Worm (Caenorhabditis elegans) whole organism, late embryonic: ENCODE results near the gene T02C1.2.

Experiments
- C08G9.2 ChIP-seq: sonication (generic microtip); optimal IDR thresholded peaks from 2 replicates; lab custom pipeline; 2016; ENCODE audit warnings: mild to moderate bottlenecking, missing genetic modification characterization, moderate library complexity, missing compliant biosample characterization
- F13H6.1 ChIP-seq: sonication (generic microtip); optimal IDR thresholded peaks from 2 replicates; lab custom pipeline; 2016; ENCODE audit warnings: missing genetic modification characterization, missing compliant biosample characterization
- K02D7.2 ChIP-seq: sonication (generic microtip); optimal IDR thresholded peaks from 2 replicates; lab custom pipeline; 2017; ENCODE audit warnings: mild to moderate bottlenecking, missing genetic modification characterization, missing compliant biosample characterization
- Y22D7AL.16 ChIP-seq: sonication (generic microtip); optimal IDR thresholded peaks from 2 replicates; lab custom pipeline; 2016; ENCODE audit warnings: missing genetic modification characterization, missing compliant biosample characterization
- ahr-1 ChIP-seq: sonication (generic microtip); optimal IDR thresholded peaks from 2 replicates; lab custom pipeline; 2016; ENCODE audit warnings: missing genetic modification characterization, missing compliant biosample characterization
- ceh-2 ChIP-seq: sonication (generic microtip); optimal IDR thresholded peaks from 2 replicates; lab custom pipeline; 2016; ENCODE audit warnings: missing genotype, missing genetic modification characterization, missing compliant biosample characterization
- ceh-22 ChIP-seq: sonication (generic microtip); optimal IDR thresholded peaks from 2 replicates; lab custom pipeline; 2017; ENCODE audit warnings: missing biosample characterization, missing genetic modification characterization
- ceh-24 ChIP-seq: sonication (generic microtip); optimal IDR thresholded peaks from 2 replicates; lab custom pipeline; 2016; ENCODE audit warnings: mild to moderate bottlenecking, missing genetic modification characterization, missing compliant biosample characterization
- ceh-45 ChIP-seq: fragments of 200-800 bp; sonication (Bioruptor generic); IDR thresholded peaks from 2 replicates; pipeline ENCODE4 v1.3.6; 2022; ENCODE audit warnings: missing genetic modification reagents, missing genetic modification characterization, missing compliant biosample characterization
- ceh-48 ChIP-seq: sonication (generic microtip); optimal IDR thresholded peaks from 2 replicates; lab custom pipeline; 2016; ENCODE audit warnings: missing genetic modification characterization, inconsistent platforms, missing compliant biosample characterization
- ceh-9 ChIP-seq: sonication (generic microtip); optimal IDR thresholded peaks from 2 replicates; lab custom pipeline; 2016; ENCODE audit warnings: mild to moderate bottlenecking, missing genetic modification characterization, inconsistent platforms, missing compliant biosample characterization
- che-1 ChIP-seq: sonication (generic microtip); optimal IDR thresholded peaks from 2 replicates; lab custom pipeline; 2016; ENCODE audit warnings: mild to moderate bottlenecking, missing genetic modification characterization, missing compliant biosample characterization
- dmd-4 ChIP-seq: sonication (generic microtip); optimal IDR thresholded peaks from 2 replicates; lab custom pipeline; 2016; ENCODE audit warnings: borderline replicate concordance, missing genetic modification characterization, missing compliant biosample characterization
- dve-1 ChIP-seq: sonication (generic microtip); optimal IDR thresholded peaks from 2 replicates; lab custom pipeline; 2017; ENCODE audit warnings: antibody characterized with exemption, mild to moderate bottlenecking, missing genetic modification characterization, missing compliant biosample characterization
- eyg-1 ChIP-seq: sonication (generic microtip); optimal IDR thresholded peaks from 2 replicates; lab custom pipeline; 2016; ENCODE audit warnings: missing genotype, missing genetic modification characterization, missing compliant biosample characterization
- fkh-6 ChIP-seq: sonication (generic microtip); optimal IDR thresholded peaks from 2 replicates; lab custom pipeline; 2016; ENCODE audit warnings: missing genetic modification characterization, missing compliant biosample characterization
- gmeb-2 ChIP-seq: sonication (generic microtip); optimal IDR thresholded peaks from 2 replicates; lab custom pipeline; 2016; ENCODE audit warnings: missing genetic modification characterization, inconsistent platforms, missing compliant biosample characterization
- hlh-15 ChIP-seq: sonication (generic microtip); optimal IDR thresholded peaks from 2 replicates; lab custom pipeline; 2016; ENCODE audit warnings: missing genetic modification characterization, missing compliant biosample characterization
- hlh-30 ChIP-seq: sonication (generic microtip); optimal IDR thresholded peaks from 2 replicates; lab custom pipeline; 2017; ENCODE audit warnings: antibody characterized with exemption, missing genetic modification characterization, missing compliant biosample characterization; ENCODE audit not compliant: insufficient read depth
- lim-6 ChIP-seq: sonication (generic microtip); optimal IDR thresholded peaks from 2 replicates; lab custom pipeline; 2016; ENCODE audit warnings: missing genetic modification characterization, missing compliant biosample characterization
- lin-11 ChIP-seq: fragments of 200-800 bp; sonication (Bioruptor generic); optimal IDR thresholded peaks from 2 replicates; lab custom pipeline; 2018; ENCODE audit warnings: mild to moderate bottlenecking, missing genetic modification characterization, missing compliant biosample characterization
- madf-2 ChIP-seq: sonication (generic microtip); optimal IDR thresholded peaks from 2 replicates; lab custom pipeline; 2017; ENCODE audit warnings: missing genetic modification characterization, missing compliant biosample characterization
- mec-3 ChIP-seq: sonication (generic microtip); optimal IDR thresholded peaks from 2 replicates; lab custom pipeline; 2016; ENCODE audit warnings: borderline replicate concordance, missing genetic modification characterization, missing compliant biosample characterization
- nfya-1 ChIP-seq: sonication (generic microtip); optimal IDR thresholded peaks from 2 replicates; lab custom pipeline; 2017; ENCODE audit warnings: missing genetic modification characterization, mild to moderate bottlenecking, missing compliant biosample characterization, antibody characterized with exemption, moderate library complexity
- nhr-11 ChIP-seq: fragments of 150-350 bp; optimal IDR thresholded peaks from 2 replicates; lab custom pipeline; 2014; ENCODE audit warnings: missing biosample characterization, missing genetic modification characterization
- nhr-232 ChIP-seq: sonication (generic microtip); optimal IDR thresholded peaks from 2 replicates; lab custom pipeline; 2016; ENCODE audit warnings: missing genetic modification characterization, missing compliant biosample characterization
- pag-3 ChIP-seq: sonication (generic microtip); optimal IDR thresholded peaks from 2 replicates; lab custom pipeline; 2016; ENCODE audit warnings: missing compliant biosample characterization, missing genetic modification characterization, borderline replicate concordance
- pat-9 ChIP-seq: fragments of 200-800 bp; sonication (Bioruptor generic); optimal IDR thresholded peaks from 2 replicates; lab custom pipeline; 2018; ENCODE audit warnings: mild to moderate bottlenecking, missing genetic modification characterization, moderate library complexity, missing compliant biosample characterization
- pax-1 ChIP-seq: fragments of 150-350 bp; optimal IDR thresholded peaks from 2 replicates; lab custom pipeline; 2014; ENCODE audit warnings: missing biosample characterization, missing genetic modification characterization
- pqm-1 ChIP-seq: sonication (generic microtip); optimal IDR thresholded peaks from 2 replicates; lab custom pipeline; 2016; ENCODE audit warnings: missing genetic modification characterization, missing compliant biosample characterization
- pros-1 ChIP-seq: fragments of 150-350 bp; optimal IDR thresholded peaks from 2 replicates; lab custom pipeline; 2014; ENCODE audit warnings: missing biosample characterization, missing genetic modification reagents, missing genetic modification characterization
- ref-2 ChIP-seq: sonication (generic microtip); optimal IDR thresholded peaks from 2 replicates; lab custom pipeline; 2016; ENCODE audit warnings: missing genetic modification characterization, missing compliant biosample characterization
- sdc-2 ChIP-seq: sonication (generic microtip); optimal IDR thresholded peaks from 2 replicates; lab custom pipeline; 2016; ENCODE audit warnings: missing genotype, missing genetic modification characterization, missing compliant biosample characterization
- sox-2 ChIP-seq: fragments of 200-800 bp; sonication (Bioruptor generic); IDR thresholded peaks from 2 replicates; pipeline ENCODE4 v1.3.6; 2022; ENCODE audit warnings: missing genetic modification reagents, missing genetic modification characterization, missing compliant biosample characterization
- tbx-2 ChIP-seq: sonication (generic microtip); optimal IDR thresholded peaks from 2 replicates; lab custom pipeline; 2016; ENCODE audit warnings: missing genetic modification characterization, missing compliant biosample characterization
- tbx-7 ChIP-seq: sonication (generic microtip); optimal IDR thresholded peaks from 2 replicates; lab custom pipeline; 2016; ENCODE audit warnings: missing genotype, missing genetic modification characterization, missing compliant biosample characterization
- unc-3 ChIP-seq, 2 experiments: fragments of 200-800 bp in 1 of 2; sonication (Bioruptor generic) in 1 of 2; sonication (generic microtip) in 1 of 2; conservative IDR thresholded peaks in 1 of 2; optimal IDR thresholded peaks in 1 of 2; 2 replicates each; pipeline versions ENCODE4 v1.3.6 to Lab custom; 2016 to 2022; ENCODE audit warnings: missing compliant biosample characterization in 2 of 2, missing genetic modification characterization in 2 of 2, missing genetic modification reagents in 1 of 2
- unc-42 ChIP-seq: sonication (generic microtip); optimal IDR thresholded peaks from 2 replicates; lab custom pipeline; 2016; ENCODE audit warnings: missing genotype, missing genetic modification characterization, missing compliant biosample characterization
- unc-86 ChIP-seq: sonication (generic microtip); optimal IDR thresholded peaks from 2 replicates; lab custom pipeline; 2016; ENCODE audit warnings: missing genetic modification characterization, missing compliant biosample characterization
- zip-5 ChIP-seq: sonication (generic microtip); optimal IDR thresholded peaks from 2 replicates; lab custom pipeline; 2016; ENCODE audit warnings: missing genetic modification characterization, missing compliant biosample characterization
- ztf-16 ChIP-seq: sonication (generic microtip); optimal IDR thresholded peaks from 2 replicates; lab custom pipeline; 2017; ENCODE audit warnings: missing genetic modification characterization, missing compliant biosample characterization

The T02C1.2 gene

DNA sequence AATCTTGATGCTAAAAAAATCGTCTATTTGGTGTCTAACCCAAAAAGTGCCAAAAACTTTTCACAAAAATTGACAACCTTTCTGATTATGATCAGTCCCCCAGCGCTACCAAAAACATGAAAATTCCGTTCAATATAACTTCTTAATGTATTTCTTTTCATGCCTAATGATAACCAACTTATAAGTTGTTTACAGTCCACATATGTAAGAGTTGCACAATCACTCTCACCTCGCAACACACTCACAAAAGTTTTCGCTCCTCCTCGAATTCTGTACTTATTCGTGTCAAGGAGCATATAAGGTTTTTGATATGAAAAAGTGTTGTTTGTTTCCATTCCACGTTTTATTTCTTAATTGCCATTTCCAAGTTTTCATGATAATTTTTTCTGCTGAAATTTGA is 37.7 kb downstream of the T02C1.2 start:
- TF ChIP-seq ceh-9 (no peak), ref-2 (tag; lab: Kevin White, UChicago) (no peak), zip-5 (tag; lab: Kevin White, UChicago) (no peak), hlh-30 (tag; lab: Kevin White, UChicago) (no peak), ahr-1 (tag; lab: Kevin White, UChicago) (no peak), che-1 (tag; lab: Kevin White, UChicago) (no peak), lim-6 (tag; lab: Kevin White, UChicago) (no peak), lin-11 (no peak), nhr-232 (no peak), unc-86 (no peak), gmeb-2 (tag; lab: Kevin White, UChicago) (no peak), tbx-2 (tag; lab: Kevin White, UChicago) (no peak), pag-3 (tag; lab: Kevin White, UChicago) (no peak), K02D7.2 (tag; lab: Kevin White, UChicago) (no peak), pax-1 (tag; lab: Kevin White, UChicago) (no peak), ceh-24 (no peak)

DNA sequence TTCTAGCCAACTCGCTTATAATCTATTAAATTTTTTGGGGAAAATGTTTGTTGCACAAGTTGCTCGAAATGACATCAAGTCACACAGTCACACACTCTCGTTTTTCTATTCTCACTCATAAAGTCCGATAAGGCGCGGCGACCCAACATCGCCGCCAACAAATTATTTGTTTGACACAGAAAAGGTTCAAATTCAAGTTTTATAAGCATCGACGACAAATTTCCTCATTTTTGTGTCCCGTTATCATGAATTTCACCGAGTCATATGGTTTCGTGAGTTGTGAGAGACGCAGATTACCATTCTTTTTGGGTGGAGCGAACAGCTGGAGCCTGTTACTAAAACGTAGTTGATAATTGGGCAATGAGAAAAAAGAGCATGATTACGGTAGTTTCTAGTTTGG is 39.0 kb downstream of the T02C1.2 start:
- TF ChIP-seq unc-3 (GFP tag; conservative IDR thresholded peaks at IDR 0.05; lab: Robert Waterston, UW) (no peak), unc-3 (tag; optimal IDR thresholded peaks at IDR 0.05; lab: Kevin White, UChicago) (no peak), eyg-1 (tag; lab: Kevin White, UChicago) (no peak), dve-1 (tag; lab: Kevin White, UChicago) (no peak), C08G9.2 (tag; lab: Kevin White, UChicago) (no peak), pqm-1 (tag; lab: Kevin White, UChicago) (no peak), ztf-16 (no peak), hlh-15 (tag; lab: Kevin White, UChicago) (no peak), gmeb-2 (tag; lab: Kevin White, UChicago) (no peak), fkh-6 (tag; lab: Kevin White, UChicago) (no peak), unc-42 (tag; lab: Kevin White, UChicago) (no peak)

DNA sequence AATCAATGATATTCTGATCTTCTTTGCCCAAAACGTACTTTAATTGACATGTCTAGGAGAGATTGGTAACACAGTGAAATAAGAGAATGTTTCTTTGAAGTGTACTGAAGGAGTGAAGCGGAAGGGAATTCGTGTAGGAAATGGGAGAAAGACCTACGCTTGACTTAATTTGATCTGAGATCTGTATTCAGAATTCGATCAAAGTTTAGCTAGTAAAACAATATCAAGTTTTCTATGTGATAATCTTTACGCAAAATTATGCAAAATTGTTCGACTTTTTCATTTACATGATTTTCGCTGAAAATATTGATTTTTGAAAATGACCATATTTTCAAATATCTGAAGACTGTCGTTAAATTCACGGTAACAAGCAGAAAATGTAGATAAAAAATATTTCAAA is 46.5 kb downstream of the T02C1.2 start, which contains the start of gene K01B6.4:
Gene K01B6.4 (minus strand): TSS at position 101 of the 400 bp plus-strand sequence.
- TF ChIP-seq ceh-2 (tag; lab: Kevin White, UChicago) = no peak
- TF ChIP-seq pat-9 (tag; lab: Kevin White, UChicago) = no peak
- TF ChIP-seq madf-2 = no peak
- TF ChIP-seq Y22D7AL.16 (tag; lab: Kevin White, UChicago) = no peak
- no peak for TF ChIP-seq tbx-7 (tag; lab: Kevin White, UChicago)
- TF ChIP-seq, all 69 proteins: peak for 0

DNA sequence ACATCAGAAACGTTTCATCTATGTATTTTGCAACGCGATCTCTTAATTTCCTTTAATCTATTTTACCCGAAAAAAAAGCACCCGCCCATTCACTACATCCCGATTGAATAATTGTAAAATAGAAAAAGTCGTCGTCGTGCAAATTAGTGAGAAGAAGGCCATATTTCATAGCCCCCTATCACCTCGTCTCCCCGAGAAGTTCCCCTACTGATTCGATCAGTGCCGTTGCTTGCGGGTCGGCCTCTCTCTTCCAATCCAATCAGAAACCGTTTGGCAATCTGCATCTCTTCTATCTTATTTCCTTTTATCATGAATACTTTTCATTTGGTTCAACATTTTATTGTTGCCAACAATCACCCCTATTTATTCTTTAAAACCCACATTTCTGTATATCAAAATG is 48.3 kb downstream of the T02C1.2 start:
- TF ChIP-seq pag-3 (tag; lab: Kevin White, UChicago) (no peak), unc-42 (tag; lab: Kevin White, UChicago) (no peak), ceh-22 (tag; lab: Kevin White, UChicago) (no peak), pax-1 (tag; lab: Kevin White, UChicago) (no peak), ceh-2 (tag; lab: Kevin White, UChicago) (no peak), nfya-1 (no peak), mec-3 (tag; lab: Kevin White, UChicago) (no peak), pros-1 (no peak), dmd-4 (tag; lab: Kevin White, UChicago) (no peak), K02D7.2 (tag; lab: Kevin White, UChicago) (no peak), dve-1 (tag; lab: Kevin White, UChicago) (no peak), nhr-11 (no peak), sdc-2 (tag; lab: Kevin White, UChicago) (no peak), ceh-48 (tag; lab: Kevin White, UChicago) (no peak), eyg-1 (tag; lab: Kevin White, UChicago) (no peak), ceh-45 (GFP tag; lab: Robert Waterston, UW) (no peak), sox-2 (GFP tag; lab: Robert Waterston, UW) (no peak), F13H6.1 (tag; lab: Kevin White, UChicago) (no peak)
